Worm (Caenorhabditis elegans) whole organism, L4/young adult: ENCODE results near the gene sax-2.

Experiments
- W03F9.2 ChIP-seq: fragments of 150-350 bp; optimal IDR thresholded peaks from 2 replicates; lab custom pipeline; 2014; ENCODE audit warnings: missing biosample characterization, missing genetic modification characterization
- dao-5 ChIP-seq: sonication (generic microtip); optimal IDR thresholded peaks from 2 replicates; lab custom pipeline; 2016; ENCODE audit warnings: missing genotype, missing genetic modification characterization, moderate library complexity, missing compliant biosample characterization
- him-1 ChIP-seq: sonication (generic microtip); optimal IDR thresholded peaks from 2 replicates; lab custom pipeline; 2016; ENCODE audit warnings: missing genotype, missing genetic modification reagents, missing genetic modification characterization, missing compliant biosample characterization

The sax-2 gene

ce11 chrIII:5144169-5144568, 34.7 kb downstream of the sax-2 start:
- TF ChIP-seq him-1 (tag; lab: Kevin White, UChicago) (no peak), dao-5 (tag; lab: Kevin White, UChicago) (no peak), W03F9.2 (tag; lab: Kevin White, UChicago) (no peak)

ce11 chrIII:5145874-5146273, 36.4 kb downstream of the sax-2 start:
- no peak for TF ChIP-seq him-1 (tag; lab: Kevin White, UChicago)
- no peak for TF ChIP-seq dao-5 (tag; lab: Kevin White, UChicago)
- TF ChIP-seq W03F9.2 (tag; lab: Kevin White, UChicago), result no peak

ce11 chrIII:5146749-5147148, 37.2 kb downstream of the sax-2 start:
- TF ChIP-seq W03F9.2 (tag; lab: Kevin White, UChicago) (no peak), him-1 (tag; lab: Kevin White, UChicago) (no peak), dao-5 (tag; lab: Kevin White, UChicago) (no peak)

- TF ChIP-seq W03F9.2 (tag; lab: Kevin White, UChicago), result no peak
- no peak for TF ChIP-seq him-1 (tag; lab: Kevin White, UChicago)
- TF ChIP-seq dao-5 (tag; lab: Kevin White, UChicago), result no peak
Measured at ce11 chrIII:5147445-5147844, 37.9 kb downstream of the sax-2 start.

ce11 chrIII:5149478-5149877, 40.0 kb downstream of the sax-2 start, which contains the start of gene Y54H5A.2:
Gene Y54H5A.2, minus strand, starts transcription at chrIII:5149578.
- no peak for TF ChIP-seq him-1 (tag; lab: Kevin White, UChicago)
- no peak for TF ChIP-seq W03F9.2 (tag; lab: Kevin White, UChicago)
- no peak for TF ChIP-seq dao-5 (tag; lab: Kevin White, UChicago)

ce11 chrIII:5150012-5150411, 40.5 kb downstream of the sax-2 start:
- TF ChIP-seq him-1 (tag; lab: Kevin White, UChicago) (no peak), dao-5 (tag; lab: Kevin White, UChicago) (no peak), W03F9.2 (tag; lab: Kevin White, UChicago) (no peak)

- TF ChIP-seq him-1 (tag; lab: Kevin White, UChicago) (no peak), dao-5 (tag; lab: Kevin White, UChicago) (no peak), W03F9.2 (tag; lab: Kevin White, UChicago) (no peak)
Measured at ce11 chrIII:5150980-5151379, 41.5 kb downstream of the sax-2 start.

- TF ChIP-seq W03F9.2 (tag; lab: Kevin White, UChicago) (peak; percentile 77), him-1 (tag; lab: Kevin White, UChicago) (no peak), dao-5 (tag; lab: Kevin White, UChicago) (no peak)
Measured at ce11 chrIII:5153137-5153536, 43.6 kb downstream of the sax-2 start, which contains the start of the genes rbm-42 and grwd-1. Gene rbm-42, minus strand, starts transcription at chrIII:5153229. Gene grwd-1, plus strand, starts transcription at chrIII:5153464.

- no peak for TF ChIP-seq dao-5 (tag; lab: Kevin White, UChicago)
- TF ChIP-seq W03F9.2 (tag; lab: Kevin White, UChicago), result no peak
- TF ChIP-seq him-1 (tag; lab: Kevin White, UChicago), result no peak
Measured at ce11 chrIII:5155393-5155792, 45.9 kb downstream of the sax-2 start.

- TF ChIP-seq W03F9.2 (tag; lab: Kevin White, UChicago) (no peak), dao-5 (tag; lab: Kevin White, UChicago) (no peak)
Measured at ce11 chrIII:5158674-5159073, 49.2 kb downstream of the sax-2 start, which contains the start of gene oxy-4. Gene oxy-4, minus strand, starts transcription at chrIII:5158774.

- TF ChIP-seq dao-5 (tag; lab: Kevin White, UChicago) (no peak), W03F9.2 (tag; lab: Kevin White, UChicago) (no peak), him-1 (tag; lab: Kevin White, UChicago) (no peak)
Measured at ce11 chrIII:5159505-5159904, 50.0 kb downstream of the sax-2 start, which contains the start of gene T10F2.5. Gene T10F2.5, minus strand, starts transcription at chrIII:5159605.

ce11 chrIII:5160803-5161202, 51.3 kb downstream of the sax-2 start:
- no peak for TF ChIP-seq him-1 (tag; lab: Kevin White, UChicago)
- no peak for TF ChIP-seq W03F9.2 (tag; lab: Kevin White, UChicago)

ce11 chrIII:5162820-5163631, 53.5 kb downstream of the sax-2 start, which contains the start of gene gars-1:
Gene gars-1, minus strand, starts transcription at chrIII:5163627.
- no peak for TF ChIP-seq dao-5 (tag; lab: Kevin White, UChicago)
- TF ChIP-seq W03F9.2 (tag; lab: Kevin White, UChicago), result peak; percentile 15

ce11 chrIII:5165211-5165610, 55.7 kb downstream of the sax-2 start, which contains the start of gene T10F2.2:
Gene T10F2.2, minus strand, starts transcription at chrIII:5165311.
- TF ChIP-seq W03F9.2 (tag; lab: Kevin White, UChicago) (no peak), him-1 (tag; lab: Kevin White, UChicago) (no peak), dao-5 (tag; lab: Kevin White, UChicago) (no peak)
